Worm (Caenorhabditis elegans) whole organism, L3 larva: Measurements from ENCODE around the gene frg-1.

ENCODE experiments used
- R02D3.7 ChIP-seq: fragments of 150-350 bp; optimal IDR thresholded peaks from 2 replicates; lab custom pipeline; 2014; ENCODE audit warnings: missing biosample characterization, missing genetic modification characterization
- ZK546.5 ChIP-seq: sonication (generic microtip); optimal IDR thresholded peaks from 2 replicates; lab custom pipeline; 2017; ENCODE audit warnings: missing biosample characterization, missing genetic modification characterization
- aly-2 ChIP-seq: fragments of 150-350 bp; optimal IDR thresholded peaks from 2 replicates; lab custom pipeline; 2014; ENCODE audit warnings: missing biosample characterization, missing genetic modification characterization
- ama-1 ChIP-seq: fragments of 150-350 bp; optimal IDR thresholded peaks from 2 replicates; lab custom pipeline; 2018
- ceh-16 ChIP-seq: sonication (generic microtip); optimal IDR thresholded peaks from 2 replicates; lab custom pipeline; 2017; ENCODE audit warnings: missing biosample characterization, missing genetic modification characterization
- ceh-28 ChIP-seq: fragments of 150-350 bp; optimal IDR thresholded peaks from 2 replicates; lab custom pipeline; 2014; ENCODE audit warnings: missing biosample characterization, missing genetic modification reagents, missing genetic modification characterization
- ceh-82 ChIP-seq: fragments of 150-350 bp; optimal IDR thresholded peaks from 2 replicates; lab custom pipeline; 2014; ENCODE audit warnings: missing biosample characterization, missing genetic modification characterization
- ceh-9 ChIP-seq: sonication (generic microtip); optimal IDR thresholded peaks from 2 replicates; lab custom pipeline; 2018; ENCODE audit warnings: missing biosample characterization, missing genetic modification characterization
- daf-12 ChIP-seq: fragments of 150-350 bp; optimal IDR thresholded peaks from 2 replicates; lab custom pipeline; 2014; ENCODE audit warnings: missing biosample characterization, missing genetic modification reagents, missing genetic modification characterization
- egl-27 ChIP-seq: sonication (generic microtip); optimal IDR thresholded peaks from 4 replicates; lab custom pipeline; 2017; ENCODE audit warnings: missing biosample characterization, missing genetic modification reagents, missing genetic modification characterization
- elt-1 ChIP-seq: fragments of 150-350 bp; optimal IDR thresholded peaks from 2 replicates; lab custom pipeline; 2014; ENCODE audit warnings: missing biosample characterization, missing genetic modification characterization
- elt-2 ChIP-seq: sonication (generic microtip); optimal IDR thresholded peaks from 2 replicates; lab custom pipeline; 2016; ENCODE audit warnings: missing genetic modification reagents, mild to moderate bottlenecking, missing genetic modification characterization, missing compliant biosample characterization
- eor-1 ChIP-seq, 2 experiments: fragments of 150-350 bp; optimal IDR thresholded peaks; 2 replicates each; lab custom pipeline; 2014 to 2018; ENCODE audit warnings: missing biosample characterization in 2 of 2, missing genetic modification characterization in 2 of 2
- fkh-10 ChIP-seq: sonication (generic microtip); optimal IDR thresholded peaks from 2 replicates; lab custom pipeline; 2017; ENCODE audit warnings: missing biosample characterization, missing genetic modification reagents, missing genetic modification characterization
- fkh-2 ChIP-seq: fragments of 150-350 bp; optimal IDR thresholded peaks from 2 replicates; lab custom pipeline; 2014; ENCODE audit warnings: missing biosample characterization, missing genetic modification reagents, missing genetic modification characterization
- fos-1 ChIP-seq: fragments of 150-350 bp; optimal IDR thresholded peaks from 2 replicates; lab custom pipeline; 2014; ENCODE audit warnings: missing biosample characterization, missing genetic modification characterization
- hmg-11 ChIP-seq: sonication (generic microtip); optimal IDR thresholded peaks from 2 replicates; lab custom pipeline; 2016; ENCODE audit warnings: missing genetic modification characterization, missing compliant biosample characterization
- jun-1 ChIP-seq: fragments of 150-350 bp; optimal IDR thresholded peaks from 2 replicates; lab custom pipeline; 2014; ENCODE audit warnings: missing biosample characterization, missing genetic modification reagents, missing genetic modification characterization
- lin-15B ChIP-seq: fragments of 150-350 bp; optimal IDR thresholded peaks from 2 replicates; lab custom pipeline; 2014; ENCODE audit warnings: missing biosample characterization, missing genetic modification characterization
- lin-39 ChIP-seq: fragments of 150-350 bp; optimal IDR thresholded peaks from 2 replicates; lab custom pipeline; 2018; ENCODE audit warnings: missing biosample characterization, missing genetic modification reagents, missing genetic modification characterization
- lsy-12 ChIP-seq: sonication (generic microtip); optimal IDR thresholded peaks from 2 replicates; lab custom pipeline; 2016; ENCODE audit warnings: mild to moderate bottlenecking, missing genetic modification characterization, missing compliant biosample characterization
- mdl-1 ChIP-seq: fragments of 150-350 bp; optimal IDR thresholded peaks from 2 replicates; lab custom pipeline; 2014; ENCODE audit warnings: missing biosample characterization, missing genetic modification characterization
- nfya-1 ChIP-seq: sonication (generic microtip); optimal IDR thresholded peaks from 2 replicates; lab custom pipeline; 2017; ENCODE audit warnings: missing genetic modification characterization, mild to moderate bottlenecking, missing compliant biosample characterization, antibody characterized with exemption, moderate library complexity; ENCODE audit not compliant: insufficient read depth
- nhr-11 ChIP-seq: fragments of 150-350 bp; optimal IDR thresholded peaks from 2 replicates; lab custom pipeline; 2014; ENCODE audit warnings: missing biosample characterization, missing genetic modification characterization
- nhr-12 ChIP-seq: fragments of 150-350 bp; optimal IDR thresholded peaks from 2 replicates; lab custom pipeline; 2014; ENCODE audit warnings: missing biosample characterization, missing genetic modification characterization
- nhr-23 ChIP-seq: fragments of 150-350 bp; optimal IDR thresholded peaks from 2 replicates; lab custom pipeline; 2014; ENCODE audit warnings: missing biosample characterization, missing genetic modification reagents, missing genetic modification characterization
- nhr-237 ChIP-seq: fragments of 150-350 bp; optimal IDR thresholded peaks from 2 replicates; lab custom pipeline; 2014; ENCODE audit warnings: missing biosample characterization, missing genetic modification characterization
- nhr-25 ChIP-seq: sonication (generic microtip); optimal IDR thresholded peaks from 2 replicates; lab custom pipeline; 2017; ENCODE audit warnings: missing biosample characterization, missing genetic modification characterization
- nhr-43 ChIP-seq: sonication (generic microtip); optimal IDR thresholded peaks from 2 replicates; lab custom pipeline; 2016; ENCODE audit warnings: mild to moderate bottlenecking, missing genetic modification characterization, missing compliant biosample characterization; ENCODE audit not compliant: poor library complexity, severe bottlenecking
- nhr-77 ChIP-seq: fragments of 150-350 bp; optimal IDR thresholded peaks from 2 replicates; lab custom pipeline; 2014; ENCODE audit warnings: missing biosample characterization, missing genetic modification characterization
- pha-4 ChIP-seq: fragments of 150-350 bp; optimal IDR thresholded peaks from 2 replicates; lab custom pipeline; 2014; ENCODE audit warnings: missing biosample characterization, missing genetic modification reagents, missing genetic modification characterization
- pqm-1 ChIP-seq: fragments of 150-350 bp; optimal IDR thresholded peaks from 2 replicates; lab custom pipeline; 2017; ENCODE audit warnings: missing biosample characterization, missing genetic modification characterization, inconsistent platforms
- sea-2 ChIP-seq: fragments of 150-350 bp; sonication (generic microtip); optimal IDR thresholded peaks from 4 replicates; lab custom pipeline; 2014; ENCODE audit warnings: missing biosample characterization, missing genetic modification reagents, missing genetic modification characterization
- skn-1 ChIP-seq: fragments of 150-350 bp; optimal IDR thresholded peaks from 2 replicates; lab custom pipeline; 2014; ENCODE audit warnings: missing biosample characterization, missing genetic modification characterization
- tbx-2 ChIP-seq: sonication (generic microtip); optimal IDR thresholded peaks from 2 replicates; lab custom pipeline; 2016; ENCODE audit warnings: mild to moderate bottlenecking, missing genetic modification characterization, missing compliant biosample characterization
- unc-39 ChIP-seq: sonication (generic microtip); optimal IDR thresholded peaks from 4 replicates; lab custom pipeline; 2017; ENCODE audit warnings: missing biosample characterization, missing genetic modification characterization
- unc-62 ChIP-seq: fragments of 150-350 bp; sonication (generic microtip); optimal IDR thresholded peaks from 4 replicates; lab custom pipeline; 2014; ENCODE audit warnings: missing biosample characterization, missing genetic modification reagents, missing genetic modification characterization
- zag-1 ChIP-seq: fragments of 150-350 bp; optimal IDR thresholded peaks from 2 replicates; lab custom pipeline; 2014; ENCODE audit warnings: missing biosample characterization, missing genetic modification characterization

frg-1 gene

DNA sequence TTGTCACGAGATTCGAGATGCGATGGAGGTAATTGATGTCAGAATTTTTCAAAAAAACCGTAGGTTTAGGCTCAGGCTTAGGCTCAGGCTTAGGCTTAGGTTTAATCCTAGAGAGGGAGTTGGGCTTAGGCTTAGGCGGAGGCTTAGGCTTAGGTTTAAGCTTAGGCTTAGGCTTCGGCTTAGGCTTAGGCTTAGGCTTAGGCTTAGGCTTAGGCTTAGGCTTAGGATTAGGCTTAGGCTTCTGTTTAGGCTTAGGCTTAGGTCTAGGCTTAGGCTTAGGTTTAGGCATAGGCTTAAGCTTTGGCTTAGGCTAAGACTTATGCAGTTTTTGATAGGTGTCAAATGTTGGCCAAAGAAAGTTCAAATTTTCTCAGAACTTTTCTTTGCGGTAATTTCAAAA, 25.4 kb downstream of the frg-1 start:
- TF ChIP-seq ceh-9 = no peak
- TF ChIP-seq ceh-82 (tag; lab: Kevin White, UChicago) = no peak
- no peak for TF ChIP-seq aly-2 (tag; lab: Kevin White, UChicago)
- no peak for TF ChIP-seq lsy-12 (tag; lab: Kevin White, UChicago)
- TF ChIP-seq pha-4 = no peak

ce11 chrIII:13005161-13005560, 26.2 kb downstream of the frg-1 start, which contains the start of gene snf-7:
TSS of gene snf-7 (plus strand) at chrIII:13005461.
- TF ChIP-seq lin-39 (tag; lab: Kevin White, UChicago) (no peak), elt-2 (tag; lab: Kevin White, UChicago) (no peak), elt-1 (tag; lab: Kevin White, UChicago) (no peak), nhr-11 (tag; lab: Kevin White, UChicago) (no peak), zag-1 (tag; lab: Kevin White, UChicago) (no peak), nhr-12 (no peak), pha-4 (no peak), ama-1 (lab: Kevin White, UChicago) (no peak), ceh-82 (tag; lab: Kevin White, UChicago) (no peak), eor-1 (tag; optimal IDR thresholded peaks at IDR 0.05; lab: Kevin White, UChicago) (no peak), nhr-237 (tag; lab: Kevin White, UChicago) (no peak), nhr-77 (tag; lab: Kevin White, UChicago) (no peak)
- TF ChIP-seq, all 47 proteins: peak for 0

DNA sequence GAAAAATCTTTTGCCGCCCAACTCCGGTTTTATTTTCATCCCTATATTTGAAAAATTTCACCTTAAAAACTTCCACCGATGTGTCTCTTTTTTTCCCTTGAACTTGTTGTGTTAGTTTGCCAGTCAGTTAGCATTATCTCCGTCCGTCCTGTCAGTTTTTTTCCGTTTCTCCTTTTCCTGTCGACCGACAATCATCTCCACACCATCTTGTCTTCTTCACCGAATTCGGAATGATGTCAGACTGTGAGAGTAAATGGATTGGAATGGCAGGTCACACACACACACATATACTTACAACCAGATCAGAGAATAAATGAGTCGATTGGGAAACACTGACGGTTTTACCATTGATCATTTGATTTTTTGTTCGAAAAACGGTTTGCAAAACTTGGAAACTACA, 33.0 kb downstream of the frg-1 start:
- peak; percentile 4 for TF ChIP-seq unc-62
- no peak for TF ChIP-seq mdl-1 (tag; lab: Kevin White, UChicago)
- no peak for TF ChIP-seq egl-27
- no peak for TF ChIP-seq lin-39 (tag; lab: Kevin White, UChicago)
- peak; percentile 74 for TF ChIP-seq nhr-23 (tag; lab: Kevin White, UChicago)
- TF ChIP-seq lsy-12 (tag; lab: Kevin White, UChicago) = no peak
- TF ChIP-seq sea-2 (GFP tag; lab: Kevin White, UChicago) = no peak
- no peak for TF ChIP-seq fkh-2 (tag; lab: Kevin White, UChicago)
- no peak for TF ChIP-seq fos-1
- no peak for TF ChIP-seq ceh-16 (tag; lab: Kevin White, UChicago)
- no peak for TF ChIP-seq tbx-2 (tag; lab: Kevin White, UChicago)

DNA sequence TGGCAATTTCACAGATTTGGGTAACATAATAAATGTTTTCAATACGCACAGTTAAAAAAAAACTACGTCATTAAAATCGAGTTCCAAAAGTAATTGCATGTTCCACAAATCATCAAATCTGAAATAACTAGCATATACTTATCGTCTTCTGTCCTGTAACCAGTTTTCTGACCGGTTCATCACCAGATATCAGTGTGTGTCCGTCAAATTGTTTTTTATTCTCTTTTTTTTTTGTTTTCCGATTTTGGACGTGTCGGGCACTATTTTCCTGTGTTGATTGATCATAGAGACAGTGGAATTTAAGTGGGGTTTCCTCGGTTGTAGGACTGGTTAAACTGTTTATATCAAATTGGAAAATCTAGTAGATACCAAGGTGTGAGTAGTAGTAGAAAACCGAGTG, 35.0 kb downstream of the frg-1 start:
- no peak for TF ChIP-seq nhr-25 (tag; lab: Kevin White, UChicago)
- no peak for TF ChIP-seq R02D3.7 (tag; lab: Kevin White, UChicago)
- no peak for TF ChIP-seq elt-2 (tag; lab: Kevin White, UChicago)
- TF ChIP-seq nhr-237 (tag; lab: Kevin White, UChicago) = no peak
- TF ChIP-seq nhr-77 (tag; lab: Kevin White, UChicago) = no peak
- no peak for TF ChIP-seq daf-12
- no peak for TF ChIP-seq ZK546.5 (tag; lab: Kevin White, UChicago)
- TF ChIP-seq fos-1 = no peak
- no peak for TF ChIP-seq nhr-23 (tag; lab: Kevin White, UChicago)
- TF ChIP-seq pha-4 = no peak
- no peak for TF ChIP-seq nhr-12
- TF ChIP-seq eor-1 (tag; optimal IDR thresholded peaks at IDR 0.05; lab: Kevin White, UChicago) = no peak
- TF ChIP-seq lsy-12 (tag; lab: Kevin White, UChicago) = no peak
- no peak for TF ChIP-seq pqm-1 (tag; lab: Kevin White, UChicago)
- no peak for TF ChIP-seq unc-39 (tag; lab: Kevin White, UChicago)

- peak; percentile 3 for TF ChIP-seq pqm-1 (tag; lab: Kevin White, UChicago)
- peak; percentile 53 for TF ChIP-seq lsy-12 (tag; lab: Kevin White, UChicago)
- no peak for TF ChIP-seq unc-39 (tag; lab: Kevin White, UChicago)
- peak; percentile 45 for TF ChIP-seq jun-1 (tag; lab: Kevin White, UChicago)
- TF ChIP-seq nfya-1 = peak; percentile 66
- TF ChIP-seq lin-15B (tag; lab: Kevin White, UChicago) = peak; percentile 7
- no peak for TF ChIP-seq fkh-10 (GFP tag; lab: Kevin White, UChicago)
- peak; percentile 56 for TF ChIP-seq lin-39 (tag; lab: Kevin White, UChicago)
- no peak for TF ChIP-seq fkh-2 (tag; lab: Kevin White, UChicago)
- peak; percentile 51 for TF ChIP-seq skn-1 (tag; lab: Kevin White, UChicago)
- TF ChIP-seq aly-2 (tag; lab: Kevin White, UChicago) = no peak
- TF ChIP-seq nhr-23 (tag; lab: Kevin White, UChicago) = peak; percentile 34
- TF ChIP-seq elt-2 (tag; lab: Kevin White, UChicago) = peak; percentile 31
- no peak for TF ChIP-seq tbx-2 (tag; lab: Kevin White, UChicago)
- TF ChIP-seq nhr-43 = peak; percentile 15
- no peak for TF ChIP-seq ceh-28
- peak; percentile 73 for TF ChIP-seq hmg-11 (tag; lab: Kevin White, UChicago)
- peak; percentile 43 for TF ChIP-seq nhr-25 (tag; lab: Kevin White, UChicago)
- no peak for TF ChIP-seq nhr-77 (tag; lab: Kevin White, UChicago)
Observed at ce11 chrIII:13015754-13016317, 36.9 kb downstream of the frg-1 start.
